Fruit fly (Drosophila melanogaster): ENCODE measurements around the gene Orct2.

dm6 chr3R:24270578-24270977, 2.3 kb upstream of the Orct2 start:
- TF ChIP-seq Mnt (GFP tag; optimal IDR thresholded peaks at IDR 0.05): no peak
- TF ChIP-seq Clk (GFP tag; optimal IDR thresholded peaks at IDR 0.05): no peak
- no peak for TF ChIP-seq ovo (GFP tag; optimal IDR thresholded peaks at IDR 0.05)
- no peak for TF ChIP-seq cic (GFP tag; optimal IDR thresholded peaks at IDR 0.05)
- peak; percentile 96 for TF ChIP-seq tj (GFP tag; optimal IDR thresholded peaks at IDR 0.05)
- TF ChIP-seq toe (GFP tag; optimal IDR thresholded peaks at IDR 0.05): no peak
- no peak for TF ChIP-seq CG7045 (GFP tag; optimal IDR thresholded peaks at IDR 0.05)
- TF ChIP-seq kay (GFP tag; ENCODE audit: borderline replicate concordance): no peak
- TF ChIP-seq CG1620 (GFP tag; optimal IDR thresholded peaks at IDR 0.05): no peak
- no peak for TF ChIP-seq Hr96 (GFP tag; optimal IDR thresholded peaks at IDR 0.05)
- TF ChIP-seq Crg-1 (GFP tag; optimal IDR thresholded peaks at IDR 0.05): no peak
- TF ChIP-seq bab1 (GFP tag; optimal IDR thresholded peaks at IDR 0.05): no peak
- no peak for TF ChIP-seq CG33017 (tag; optimal IDR thresholded peaks at IDR 0.05)
